Fruit fly (Drosophila melanogaster) whole organism, pupa: ENCODE data around the gene CIAPIN1.

Experiments used
- CG10348 ChIP-seq: fragments of 200-800 bp; sonication (Bioruptor generic); IDR thresholded peaks from 2 replicates; pipeline ENCODE4 v1.3.6; 2022; ENCODE audit warnings: missing biosample characterization, missing genetic modification characterization
- CG12605 ChIP-seq: fragments of 200-800 bp; sonication (Bioruptor generic); IDR thresholded peaks from 2 replicates; pipeline ENCODE4 v1.3.6; 2022; ENCODE audit warnings: missing biosample characterization, missing genetic modification characterization
- CG13204 ChIP-seq: fragments of 200-800 bp; sonication (Bioruptor generic); optimal IDR thresholded peaks from 2 replicates; lab custom pipeline; 2018; ENCODE audit warnings: missing biosample characterization, mild to moderate bottlenecking, missing genetic modification characterization, moderate library complexity
- CG14655 ChIP-seq: fragments of 200-800 bp; sonication (Bioruptor generic); optimal IDR thresholded peaks from 3 replicates; lab custom pipeline; 2017; ENCODE audit warnings: mild to moderate bottlenecking, missing biosample characterization, missing genetic modification reagents, missing genetic modification characterization
- CG15710 ChIP-seq: fragments of 200-800 bp; sonication (Bioruptor generic); optimal IDR thresholded peaks from 2 replicates; lab custom pipeline; 2018; ENCODE audit warnings: missing biosample characterization, mild to moderate bottlenecking, missing genetic modification characterization, moderate library complexity
- CG17806 ChIP-seq: fragments of 200-800 bp; sonication (Bioruptor generic); optimal IDR thresholded peaks from 2 replicates; lab custom pipeline; 2018; ENCODE audit warnings: missing biosample characterization, mild to moderate bottlenecking, missing genetic modification characterization, moderate library complexity
- CG32121 ChIP-seq: fragments of 200-800 bp; sonication (Bioruptor generic); IDR thresholded peaks from 2 replicates; pipeline ENCODE4 v1.3.6; 2022; ENCODE audit warnings: missing biosample characterization, missing genetic modification characterization
- CG34367 ChIP-seq: fragments of 200-800 bp; sonication (Bioruptor generic); optimal IDR thresholded peaks from 2 replicates; lab custom pipeline; 2018; ENCODE audit warnings: missing biosample characterization, mild to moderate bottlenecking, missing genetic modification characterization
- CG4496 ChIP-seq: fragments of 200-800 bp; sonication (Bioruptor generic); IDR thresholded peaks from 3 replicates; pipeline ENCODE4 v1.3.6; 2022; ENCODE audit warnings: missing biosample characterization, missing genetic modification characterization
- CG8159 ChIP-seq: fragments of 200-800 bp; sonication (Bioruptor generic); optimal IDR thresholded peaks from 3 replicates; lab custom pipeline; 2018; ENCODE audit warnings: missing biosample characterization, mild to moderate bottlenecking, missing genetic modification characterization, moderate library complexity
- CG8301 ChIP-seq: fragments of 200-800 bp; sonication (Bioruptor generic); optimal IDR thresholded peaks from 2 replicates; lab custom pipeline; 2018; ENCODE audit warnings: missing biosample characterization, mild to moderate bottlenecking, missing genetic modification characterization
- CG9948 ChIP-seq: fragments of 200-800 bp; sonication (Bioruptor generic); optimal IDR thresholded peaks from 2 replicates; lab custom pipeline; 2018; ENCODE audit warnings: missing biosample characterization, mild to moderate bottlenecking, missing genetic modification characterization, moderate library complexity
- D1 ChIP-seq: fragments of 200-800 bp; sonication (Bioruptor generic); optimal IDR thresholded peaks from 2 replicates; lab custom pipeline; 2018; ENCODE audit warnings: missing biosample characterization, mild to moderate bottlenecking, missing genetic modification characterization, moderate library complexity
- EcR ChIP-seq: fragments of 200-800 bp; sonication (Bioruptor generic); optimal IDR thresholded peaks from 3 replicates; lab custom pipeline; 2019; ENCODE audit warnings: missing biosample characterization, missing genetic modification characterization, mild to moderate bottlenecking, moderate library complexity, missing genetic modification reagents
- Ets98B ChIP-seq: fragments of 200-800 bp; sonication (Bioruptor generic); IDR thresholded peaks from 2 replicates; pipeline ENCODE4 v1.3.6; 2022; ENCODE audit warnings: missing biosample characterization, missing genetic modification characterization
- Pif1A ChIP-seq: fragments of 200-800 bp; sonication (Bioruptor generic); optimal IDR thresholded peaks from 3 replicates; lab custom pipeline; 2016; ENCODE audit warnings: missing biosample characterization, missing genetic modification characterization
- Pif1B ChIP-seq: fragments of 200-800 bp; sonication (Bioruptor generic); optimal IDR thresholded peaks from 3 replicates; lab custom pipeline; 2016; ENCODE audit warnings: missing biosample characterization, missing genetic modification characterization
- Snoo ChIP-seq: fragments of 200-800 bp; sonication (Bioruptor generic); optimal IDR thresholded peaks from 3 replicates; lab custom pipeline; 2017; ENCODE audit warnings: missing biosample characterization, mild to moderate bottlenecking, missing genetic modification characterization, inconsistent platforms
- fd96Ca ChIP-seq: fragments of 200-800 bp; sonication (Bioruptor generic); IDR thresholded peaks from 3 replicates; pipeline ENCODE4 v1.3.6; 2022; ENCODE audit warnings: missing biosample characterization, missing genetic modification characterization
- gl ChIP-seq: fragments of 200-800 bp; sonication (Bioruptor generic); optimal IDR thresholded peaks from 2 replicates; lab custom pipeline; 2018; ENCODE audit warnings: missing biosample characterization, mild to moderate bottlenecking, missing genetic modification characterization
- rn ChIP-seq: fragments of 200-800 bp; sonication (Bioruptor generic); IDR thresholded peaks from 2 replicates; pipeline ENCODE4 v1.3.6; 2022; ENCODE audit warnings: missing biosample characterization, missing genetic modification characterization

Gene CIAPIN1

dm6 chr2L:15008034-15008433, 30.6 kb downstream of the CIAPIN1 start:
- TF ChIP-seq CG17806 = no peak
- TF ChIP-seq D1 (tag; lab: Kevin White, UChicago) = no peak
- TF ChIP-seq CG12605 (GFP tag; lab: Robert Waterston, UW) = no peak
- TF ChIP-seq EcR (GFP tag; lab: Kevin White, UChicago) = no peak
- no peak for TF ChIP-seq CG9948
- TF ChIP-seq CG34367 = no peak
- no peak for TF ChIP-seq CG15710 (tag; lab: Kevin White, UChicago)
- no peak for TF ChIP-seq CG8159 (tag; lab: Kevin White, UChicago)
- no peak for TF ChIP-seq gl (tag; lab: Kevin White, UChicago)
- no peak for TF ChIP-seq fd96Ca (GFP tag; lab: Robert Waterston, UW)
- TF ChIP-seq Pif1A = no peak
- TF ChIP-seq CG8301 (tag; lab: Kevin White, UChicago) = no peak
- TF ChIP-seq CG13204 = no peak

dm6 chr2L:15007331-15007863, 31.3 kb downstream of the CIAPIN1 start, which contains the start of the genes Ankrd49 and NC2beta:
Gene Ankrd49 (minus strand): TSS chr2L:15007431.
Gene NC2beta (plus strand): TSS chr2L:15007813.
- TF ChIP-seq Ets98B = no peak
- TF ChIP-seq CG8159 (tag; lab: Kevin White, UChicago) = no peak
- no peak for TF ChIP-seq Snoo (tag; lab: Kevin White, UChicago)
- no peak for TF ChIP-seq CG17806
- TF ChIP-seq CG12605 (GFP tag; lab: Robert Waterston, UW) = no peak
- no peak for TF ChIP-seq CG34367
- TF ChIP-seq D1 (tag; lab: Kevin White, UChicago) = no peak

- TF ChIP-seq D1 (tag; lab: Kevin White, UChicago) = no peak
These were observed 33.2 kb downstream of the CIAPIN1 start, which contains the start of gene DCTN5-p25 for dm6 chr2L:15005505-15005904. Gene DCTN5-p25 (plus strand): TSS chr2L:15005733.

- TF ChIP-seq Pif1A = no peak
- TF ChIP-seq fd96Ca (GFP tag; lab: Robert Waterston, UW) = no peak
- TF ChIP-seq CG17806 = no peak
- no peak for TF ChIP-seq gl (tag; lab: Kevin White, UChicago)
- no peak for TF ChIP-seq CG9948
- no peak for TF ChIP-seq Ets98B
- TF ChIP-seq CG15710 (tag; lab: Kevin White, UChicago) = no peak
- TF ChIP-seq D1 (tag; lab: Kevin White, UChicago) = no peak
- no peak for TF ChIP-seq EcR (GFP tag; lab: Kevin White, UChicago)
- no peak for TF ChIP-seq CG32121 (GFP tag; lab: Robert Waterston, UW)
- no peak for TF ChIP-seq CG8159 (tag; lab: Kevin White, UChicago)
- TF ChIP-seq CG10348 (GFP tag; lab: Robert Waterston, UW) = no peak
- TF ChIP-seq rn (GFP tag; lab: Robert Waterston, UW) = no peak
- no peak for TF ChIP-seq CG13204
- TF ChIP-seq Snoo (tag; lab: Kevin White, UChicago) = no peak
- no peak for TF ChIP-seq CG8301 (tag; lab: Kevin White, UChicago)
- no peak for TF ChIP-seq CG4496 (GFP tag; lab: Robert Waterston, UW)
- TF ChIP-seq CG34367 = no peak
- TF ChIP-seq Pif1B = no peak
- no peak for TF ChIP-seq CG12605 (GFP tag; lab: Robert Waterston, UW)
These were observed 36.8 kb downstream of the CIAPIN1 start for dm6 chr2L:15001847-15002246.

- TF ChIP-seq CG8159 (tag; lab: Kevin White, UChicago) (no peak), CG14655 (GFP tag; lab: Kevin White, UChicago) (no peak), CG10348 (GFP tag; lab: Robert Waterston, UW) (no peak), CG15710 (tag; lab: Kevin White, UChicago) (no peak), rn (GFP tag; lab: Robert Waterston, UW) (no peak), fd96Ca (GFP tag; lab: Robert Waterston, UW) (no peak), CG17806 (no peak), D1 (tag; lab: Kevin White, UChicago) (no peak)
These were observed 38.3 kb downstream of the CIAPIN1 start for dm6 chr2L:15000360-15000759.

dm6 chr2L:14997370-14997769, 41.3 kb downstream of the CIAPIN1 start, which contains the start of gene mol:
Gene mol (minus strand): TSS chr2L:14997559.
- TF ChIP-seq EcR (GFP tag; lab: Kevin White, UChicago) (peak; percentile 41), gl (tag; lab: Kevin White, UChicago) (peak; percentile 51), CG34367 (peak; percentile 1), CG10348 (GFP tag; lab: Robert Waterston, UW) (no peak), Snoo (tag; lab: Kevin White, UChicago) (no peak), Ets98B (peak; percentile 52; the same call in 1 of the 2 replicates), CG14655 (GFP tag; lab: Kevin White, UChicago) (no peak), CG8159 (tag; lab: Kevin White, UChicago) (peak; percentile 4), D1 (tag; lab: Kevin White, UChicago) (peak; percentile 34), CG4496 (GFP tag; lab: Robert Waterston, UW) (peak; percentile 70), CG9948 (no peak), rn (GFP tag; lab: Robert Waterston, UW) (no peak), CG8301 (tag; lab: Kevin White, UChicago) (no peak), CG13204 (no peak), Pif1B (no peak), CG15710 (tag; lab: Kevin White, UChicago) (peak; percentile 16), CG12605 (GFP tag; lab: Robert Waterston, UW) (0 out of 2 replicates have a peak, but pooled peaks have one; percentile 27)
